Worm (Caenorhabditis elegans) whole organism, L2 larva: ENCODE data around the gene mccc-1.
A peak's percentile ranks its signal among the peaks of the same experiment; 100 is the strongest.
"Not testable (repeated sequence)": the region's sequence is repeated elsewhere in the genome, so short reads cannot be mapped to it uniquely, and the experiment has no call there.

Experiments
- C34F6.9 ChIP-seq: fragments of 150-350 bp; optimal IDR thresholded peaks from 2 replicates; lab custom pipeline; 2014; ENCODE audit warnings: missing biosample characterization, missing genetic modification characterization
- F13H6.1 ChIP-seq: sonication (generic microtip); optimal IDR thresholded peaks from 2 replicates; lab custom pipeline; 2016; ENCODE audit warnings: missing genetic modification characterization, missing compliant biosample characterization
- R02D3.7 ChIP-seq: fragments of 150-350 bp; optimal IDR thresholded peaks from 2 replicates; lab custom pipeline; 2014; ENCODE audit warnings: missing biosample characterization, missing genetic modification characterization
- ZK546.5 ChIP-seq: sonication (generic microtip); optimal IDR thresholded peaks from 2 replicates; lab custom pipeline; 2017; ENCODE audit warnings: missing biosample characterization, missing genetic modification characterization
- aly-2 ChIP-seq: fragments of 150-350 bp; optimal IDR thresholded peaks from 2 replicates; lab custom pipeline; 2014; ENCODE audit warnings: missing biosample characterization, missing genetic modification characterization
- ama-1 ChIP-seq: fragments of 150-350 bp; optimal IDR thresholded peaks from 2 replicates; lab custom pipeline; 2018; ENCODE audit warnings: inconsistent platforms
- blmp-1 ChIP-seq: sonication (generic microtip); optimal IDR thresholded peaks from 2 replicates; lab custom pipeline; 2017; ENCODE audit warnings: missing genetic modification characterization, mild to moderate bottlenecking, missing compliant biosample characterization, antibody characterized with exemption, moderate library complexity; ENCODE audit not compliant: insufficient read depth
- ceh-16 ChIP-seq: fragments of 150-350 bp; optimal IDR thresholded peaks from 2 replicates; lab custom pipeline; 2014; ENCODE audit warnings: missing biosample characterization, missing genetic modification characterization
- ceh-82 ChIP-seq: fragments of 150-350 bp; optimal IDR thresholded peaks from 2 replicates; lab custom pipeline; 2014; ENCODE audit warnings: missing biosample characterization, missing genetic modification characterization
- crh-2 ChIP-seq: sonication (generic microtip); optimal IDR thresholded peaks from 2 replicates; lab custom pipeline; 2017; ENCODE audit warnings: missing biosample characterization, missing genetic modification characterization
- dmd-4 ChIP-seq: sonication (generic microtip); optimal IDR thresholded peaks from 2 replicates; lab custom pipeline; 2017; ENCODE audit warnings: missing biosample characterization, missing genetic modification characterization
- elt-3 ChIP-seq: sonication (generic microtip); optimal IDR thresholded peaks from 2 replicates; lab custom pipeline; 2017; ENCODE audit warnings: missing biosample characterization, missing genetic modification characterization
- fos-1 ChIP-seq: fragments of 150-350 bp; optimal IDR thresholded peaks from 2 replicates; lab custom pipeline; 2014; ENCODE audit warnings: missing biosample characterization, missing genetic modification characterization
- gmeb-1 ChIP-seq: fragments of 150-350 bp; optimal IDR thresholded peaks from 2 replicates; lab custom pipeline; 2014; ENCODE audit warnings: missing biosample characterization, missing genetic modification characterization
- lin-13 ChIP-seq: fragments of 150-350 bp; optimal IDR thresholded peaks from 2 replicates; lab custom pipeline; 2014; ENCODE audit warnings: missing biosample characterization, missing genetic modification reagents, missing genetic modification characterization
- lin-39 ChIP-seq: fragments of 150-350 bp; optimal IDR thresholded peaks from 2 replicates; lab custom pipeline; 2014; ENCODE audit warnings: missing biosample characterization, missing genetic modification reagents, missing genetic modification characterization
- lsy-2 ChIP-seq, 2 experiments: fragments of 150-350 bp in 1 of 2; sonication (generic microtip) in 1 of 2; optimal IDR thresholded peaks; 2 replicates each; lab custom pipeline; 2014 to 2017; ENCODE audit warnings: missing biosample characterization in 2 of 2, missing genetic modification characterization in 2 of 2
- mdl-1 ChIP-seq, 2 experiments: fragments of 150-350 bp in 1 of 2; sonication (generic microtip) in 1 of 2; optimal IDR thresholded peaks; 2 replicates each; lab custom pipeline; 2017; ENCODE audit warnings: missing biosample characterization in 2 of 2, missing genetic modification characterization in 2 of 2
- nhr-10 ChIP-seq: sonication (generic microtip); optimal IDR thresholded peaks from 2 replicates; lab custom pipeline; 2017; ENCODE audit warnings: missing biosample characterization, missing genetic modification characterization
- nhr-12 ChIP-seq: fragments of 150-350 bp; optimal IDR thresholded peaks from 2 replicates; lab custom pipeline; 2014; ENCODE audit warnings: missing biosample characterization, missing genetic modification characterization
- nhr-129 ChIP-seq: fragments of 150-350 bp; optimal IDR thresholded peaks from 2 replicates; lab custom pipeline; 2014; ENCODE audit warnings: missing biosample characterization, missing genetic modification characterization
- nhr-21 ChIP-seq: fragments of 150-350 bp; optimal IDR thresholded peaks from 2 replicates; lab custom pipeline; 2014; ENCODE audit warnings: missing biosample characterization, missing genetic modification characterization
- nhr-23 ChIP-seq: fragments of 150-350 bp; optimal IDR thresholded peaks from 2 replicates; lab custom pipeline; 2014; ENCODE audit warnings: missing biosample characterization, missing genetic modification reagents, missing genetic modification characterization
- nhr-237 ChIP-seq: fragments of 150-350 bp; optimal IDR thresholded peaks from 2 replicates; lab custom pipeline; 2014; ENCODE audit warnings: missing biosample characterization, missing genetic modification characterization
- nhr-25 ChIP-seq: fragments of 150-350 bp; sonication (generic microtip); optimal IDR thresholded peaks from 3 replicates; lab custom pipeline; 2014; ENCODE audit warnings: missing biosample characterization, missing genetic modification characterization
- sem-4 ChIP-seq: fragments of 150-350 bp; optimal IDR thresholded peaks from 2 replicates; lab custom pipeline; 2014; ENCODE audit warnings: missing biosample characterization, missing genetic modification reagents, missing genetic modification characterization
- sma-3 ChIP-seq: sonication (generic microtip); optimal IDR thresholded peaks from 2 replicates; lab custom pipeline; 2016; ENCODE audit warnings: missing genetic modification reagents, missing genetic modification characterization, missing compliant biosample characterization
- sma-9 ChIP-seq, 2 experiments: fragments of 150-350 bp in 1 of 2; sonication (generic microtip) in 1 of 2; optimal IDR thresholded peaks; 2 replicates each; lab custom pipeline; 2014 to 2016; ENCODE audit warnings: missing genetic modification characterization in 2 of 2, mild to moderate bottlenecking in 1 of 2, missing biosample characterization in 1 of 2, missing compliant biosample characterization in 1 of 2, missing genetic modification reagents in 1 of 2, moderate library complexity in 1 of 2
- unc-55 ChIP-seq: fragments of 150-350 bp; sonication (generic microtip); optimal IDR thresholded peaks from 3 replicates; lab custom pipeline; 2014; ENCODE audit warnings: missing biosample characterization, missing genetic modification reagents, missing genetic modification characterization
- unc-62 ChIP-seq: fragments of 150-350 bp; optimal IDR thresholded peaks from 2 replicates; lab custom pipeline; 2014; ENCODE audit warnings: missing biosample characterization, missing genetic modification reagents, missing genetic modification characterization
- ztf-1 ChIP-seq: fragments of 200-800 bp; sonication (Bioruptor generic); conservative IDR thresholded peaks from 2 replicates; pipeline ENCODE4 v1.3.6; 2022; ENCODE audit warnings: missing genetic modification characterization, missing compliant biosample characterization
- ztf-11 ChIP-seq: sonication (generic microtip); optimal IDR thresholded peaks from 2 replicates; lab custom pipeline; 2017; ENCODE audit warnings: missing biosample characterization, missing genetic modification characterization
- ztf-4 ChIP-seq: fragments of 150-350 bp; optimal IDR thresholded peaks from 2 replicates; lab custom pipeline; 2014; ENCODE audit warnings: missing biosample characterization, missing genetic modification characterization

Gene mccc-1

ce11 chrIV:9875646-9876045 is 8.7 kb upstream of the mccc-1 start:
- TF ChIP-seq nhr-23 (tag; lab: Kevin White, UChicago) (no peak), lsy-2 (tag; optimal IDR thresholded peaks at IDR 0.05; lab: Kevin White, UChicago) (peak in 1 of 2 experiments; percentile 38), gmeb-1 (tag; lab: Kevin White, UChicago) (peak; percentile 40), fos-1 (peak; percentile 95), crh-2 (tag; lab: Kevin White, UChicago) (peak; percentile 53), nhr-25 (peak; percentile 81), nhr-129 (tag; lab: Kevin White, UChicago) (peak; percentile 37), mdl-1 (tag; optimal IDR thresholded peaks at IDR 0.05; lab: Kevin White, UChicago) (peak in 1 of 2 experiments; percentile 47), sma-3 (peak; percentile 54), ztf-4 (tag; lab: Kevin White, UChicago) (peak; percentile 45), sma-9 (GFP tag; optimal IDR thresholded peaks at IDR 0.05; lab: Kevin White, UChicago) (peak; percentile 91), sma-9 (tag; optimal IDR thresholded peaks at IDR 0.05; lab: Kevin White, UChicago) (no peak), nhr-21 (tag; lab: Kevin White, UChicago) (peak; percentile 75), unc-55 (GFP tag; lab: Kevin White, UChicago) (no peak), dmd-4 (tag; lab: Kevin White, UChicago) (no peak), blmp-1 (tag; lab: Kevin White, UChicago) (peak; percentile 79), lin-13 (no peak)

DNA sequence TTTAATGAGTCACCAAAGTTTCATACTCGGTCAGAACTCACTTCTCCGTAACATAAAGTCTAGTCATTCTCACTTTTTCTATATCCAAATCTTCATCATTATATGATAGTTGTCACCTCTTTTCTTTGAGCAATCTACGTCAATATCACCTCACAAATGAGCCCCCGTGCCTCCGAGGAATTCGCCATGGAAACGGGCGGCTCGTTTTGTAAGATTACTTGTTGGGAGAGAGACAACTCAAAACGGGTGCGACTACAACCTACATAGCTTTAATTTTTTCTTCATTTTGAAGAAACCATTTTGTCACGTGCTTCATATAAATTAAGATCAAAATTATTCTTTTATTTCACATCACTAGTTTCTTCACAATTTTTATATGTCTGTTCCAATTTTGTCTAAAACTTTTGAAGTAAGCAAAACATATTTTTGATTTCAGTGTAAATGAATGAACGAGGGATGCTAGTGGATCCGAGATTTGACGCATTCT is 5.4 kb upstream of the mccc-1 start, which contains the start of gene nhr-4:
Gene nhr-4, plus strand, starts transcription at position 437 of the 487 bp plus-strand sequence.
- TF ChIP-seq ztf-1 (no peak), nhr-237 (no peak), nhr-23 (tag; lab: Kevin White, UChicago) (no peak), ZK546.5 (tag; lab: Kevin White, UChicago) (no peak), sem-4 (tag; lab: Kevin White, UChicago) (no peak), lin-39 (tag; lab: Kevin White, UChicago) (no peak), ztf-11 (tag; lab: Kevin White, UChicago) (no peak), ceh-82 (no peak), unc-62 (GFP tag; lab: Kevin White, UChicago) (no peak), nhr-25 (no peak), ama-1 (lab: Kevin White, UChicago) (no peak), F13H6.1 (no peak), C34F6.9 (tag; lab: Kevin White, UChicago) (no peak), aly-2 (tag; lab: Kevin White, UChicago) (no peak), unc-55 (GFP tag; lab: Kevin White, UChicago) (no peak), R02D3.7 (tag; lab: Kevin White, UChicago) (no peak)

DNA sequence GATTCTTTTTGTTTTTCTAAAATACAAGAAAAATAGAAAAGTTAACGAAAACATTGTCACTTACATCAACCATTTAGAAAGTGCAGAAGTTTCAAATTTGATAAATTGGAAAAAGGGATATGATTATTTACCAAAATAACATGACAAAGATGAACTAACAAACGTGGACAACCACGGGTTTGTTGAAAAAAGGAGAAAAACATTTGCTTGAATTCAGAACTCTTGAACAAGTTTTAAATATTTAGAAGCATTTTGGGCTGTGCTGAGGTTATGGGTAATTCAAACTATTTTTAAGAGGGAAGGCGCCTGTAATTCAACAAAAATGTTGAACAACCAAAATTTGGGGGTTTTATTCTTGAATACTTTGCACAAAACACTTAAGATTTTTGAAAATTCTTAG is 5.5 kb downstream of the mccc-1 start, which contains the start of gene ttbk-3:
Gene ttbk-3, minus strand, starts transcription at position 101 of the 400 bp plus-strand sequence.
- no peak for TF ChIP-seq ceh-82
- no peak for TF ChIP-seq sem-4 (tag; lab: Kevin White, UChicago)
- TF ChIP-seq nhr-21 (tag; lab: Kevin White, UChicago), result no peak
- no peak for TF ChIP-seq nhr-12 (tag; lab: Kevin White, UChicago)
- TF ChIP-seq nhr-10 (tag; lab: Kevin White, UChicago), result no peak
- no peak for TF ChIP-seq nhr-23 (tag; lab: Kevin White, UChicago)
- TF ChIP-seq unc-55 (GFP tag; lab: Kevin White, UChicago), result no peak
- no peak for TF ChIP-seq ama-1 (lab: Kevin White, UChicago)
- no peak for TF ChIP-seq ceh-16 (tag; lab: Kevin White, UChicago)

DNA sequence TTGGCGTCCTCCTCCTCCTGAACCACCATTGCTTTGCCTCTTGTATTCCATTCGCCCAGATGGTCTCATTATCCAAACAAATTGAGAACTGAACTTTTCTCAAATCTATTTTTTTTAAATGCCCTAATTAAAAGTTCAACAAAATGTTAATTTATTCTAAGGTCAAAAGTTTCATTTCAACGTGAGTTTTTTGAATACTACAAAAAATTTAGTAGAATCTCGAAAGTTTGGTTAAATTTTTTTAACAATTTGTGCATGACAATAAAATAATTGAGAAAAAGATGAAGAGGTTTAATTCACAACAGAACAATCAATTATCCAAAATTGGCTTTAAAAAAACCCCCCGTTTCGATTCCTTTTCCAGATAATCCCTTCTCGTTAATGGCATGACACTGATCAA is 7.6 kb downstream of the mccc-1 start, which contains the start of gene F32B6.4:
Gene F32B6.4, minus strand, starts transcription at position 101 of the 400 bp plus-strand sequence.
- no peak for TF ChIP-seq elt-3 (tag; lab: Kevin White, UChicago)
- no peak for TF ChIP-seq sma-9 (GFP tag; optimal IDR thresholded peaks at IDR 0.05; lab: Kevin White, UChicago)
- TF ChIP-seq sma-9 (tag; optimal IDR thresholded peaks at IDR 0.05; lab: Kevin White, UChicago), result no peak
- TF ChIP-seq ztf-11 (tag; lab: Kevin White, UChicago), result no peak

- TF ChIP-seq sma-9 (GFP tag; optimal IDR thresholded peaks at IDR 0.05; lab: Kevin White, UChicago); sma-9 (tag; optimal IDR thresholded peaks at IDR 0.05; lab: Kevin White, UChicago); aly-2 (tag; lab: Kevin White, UChicago); ceh-16 (tag; lab: Kevin White, UChicago): not testable (repeated sequence)
These were observed 9.3 kb downstream of the mccc-1 start, which contains the start of gene sss-1 for ce11 chrIV:9893649-9894048. Gene sss-1 (minus strand): TSS chrIV:9893749.
